Worm (Caenorhabditis elegans) whole organism, late embryonic: ENCODE results near the gene bbln-1.
A peak's percentile ranks its signal among the peaks of the same experiment; 100 is the strongest.

Source experiments
- T23F11.4 ChIP-seq: fragments of 200-800 bp; sonication (Bioruptor generic); optimal IDR thresholded peaks from 2 replicates; lab custom pipeline; 2018; ENCODE audit warnings: mild to moderate bottlenecking, missing genetic modification characterization, missing compliant biosample characterization
- Y22D7AL.16 ChIP-seq: sonication (generic microtip); optimal IDR thresholded peaks from 2 replicates; lab custom pipeline; 2016; ENCODE audit warnings: missing genetic modification characterization, missing compliant biosample characterization
- ahr-1 ChIP-seq: sonication (generic microtip); optimal IDR thresholded peaks from 2 replicates; lab custom pipeline; 2016; ENCODE audit warnings: missing genetic modification characterization, missing compliant biosample characterization
- ceh-19 ChIP-seq: fragments of 200-800 bp; sonication (Bioruptor generic); optimal IDR thresholded peaks from 2 replicates; lab custom pipeline; 2018; ENCODE audit warnings: mild to moderate bottlenecking, missing genetic modification characterization, missing compliant biosample characterization
- ceh-2 ChIP-seq: sonication (generic microtip); optimal IDR thresholded peaks from 2 replicates; lab custom pipeline; 2016; ENCODE audit warnings: missing genotype, missing genetic modification characterization, missing compliant biosample characterization
- ceh-22 ChIP-seq: sonication (generic microtip); optimal IDR thresholded peaks from 2 replicates; lab custom pipeline; 2017; ENCODE audit warnings: missing biosample characterization, missing genetic modification characterization
- ceh-31 ChIP-seq: sonication (generic microtip); optimal IDR thresholded peaks from 2 replicates; lab custom pipeline; 2016; ENCODE audit warnings: missing genetic modification characterization, missing compliant biosample characterization
- ceh-34 ChIP-seq: sonication (generic microtip); optimal IDR thresholded peaks from 2 replicates; lab custom pipeline; 2016; ENCODE audit warnings: mild to moderate bottlenecking, missing genetic modification characterization, missing compliant biosample characterization
- ceh-45 ChIP-seq: fragments of 200-800 bp; sonication (Bioruptor generic); IDR thresholded peaks from 2 replicates; pipeline ENCODE4 v1.3.6; 2022; ENCODE audit warnings: missing genetic modification reagents, missing genetic modification characterization, missing compliant biosample characterization
- ceh-48 ChIP-seq: sonication (generic microtip); optimal IDR thresholded peaks from 2 replicates; lab custom pipeline; 2016; ENCODE audit warnings: missing genetic modification characterization, inconsistent platforms, missing compliant biosample characterization
- ceh-6 ChIP-seq: fragments of 200-800 bp; sonication (Bioruptor generic); optimal IDR thresholded peaks from 2 replicates; lab custom pipeline; 2018; ENCODE audit warnings: mild to moderate bottlenecking, missing genetic modification characterization, missing compliant biosample characterization
- elt-2 ChIP-seq: sonication (generic microtip); optimal IDR thresholded peaks from 2 replicates; lab custom pipeline; 2016; ENCODE audit warnings: missing genetic modification reagents, missing genetic modification characterization, missing compliant biosample characterization
- ets-4 ChIP-seq: sonication (generic microtip); optimal IDR thresholded peaks from 2 replicates; lab custom pipeline; 2016; ENCODE audit warnings: missing genetic modification characterization, missing compliant biosample characterization
- eyg-1 ChIP-seq: sonication (generic microtip); optimal IDR thresholded peaks from 2 replicates; lab custom pipeline; 2016; ENCODE audit warnings: missing genotype, missing genetic modification characterization, missing compliant biosample characterization
- fkh-10 ChIP-seq: fragments of 150-350 bp; optimal IDR thresholded peaks from 2 replicates; lab custom pipeline; 2014; ENCODE audit warnings: missing biosample characterization, missing genetic modification reagents, missing genetic modification characterization
- gmeb-2 ChIP-seq: sonication (generic microtip); optimal IDR thresholded peaks from 2 replicates; lab custom pipeline; 2016; ENCODE audit warnings: missing genetic modification characterization, inconsistent platforms, missing compliant biosample characterization
- hlh-13 ChIP-seq: fragments of 200-800 bp; sonication (Bioruptor generic); optimal IDR thresholded peaks from 2 replicates; lab custom pipeline; 2018; ENCODE audit warnings: mild to moderate bottlenecking, missing genetic modification characterization, missing compliant biosample characterization
- hlh-30 ChIP-seq: sonication (generic microtip); optimal IDR thresholded peaks from 2 replicates; lab custom pipeline; 2017; ENCODE audit warnings: antibody characterized with exemption, missing genetic modification characterization, missing compliant biosample characterization; ENCODE audit not compliant: insufficient read depth
- hlh-8 ChIP-seq: sonication (generic microtip); optimal IDR thresholded peaks from 2 replicates; lab custom pipeline; 2016; ENCODE audit warnings: missing genotype, missing genetic modification characterization, missing compliant biosample characterization
- lim-6 ChIP-seq: sonication (generic microtip); optimal IDR thresholded peaks from 2 replicates; lab custom pipeline; 2016; ENCODE audit warnings: missing genetic modification characterization, missing compliant biosample characterization
- lin-11 ChIP-seq: fragments of 200-800 bp; sonication (Bioruptor generic); optimal IDR thresholded peaks from 2 replicates; lab custom pipeline; 2018; ENCODE audit warnings: mild to moderate bottlenecking, missing genetic modification characterization, missing compliant biosample characterization
- madf-2 ChIP-seq: sonication (generic microtip); optimal IDR thresholded peaks from 2 replicates; lab custom pipeline; 2017; ENCODE audit warnings: missing genetic modification characterization, missing compliant biosample characterization
- mec-3 ChIP-seq: sonication (generic microtip); optimal IDR thresholded peaks from 2 replicates; lab custom pipeline; 2016; ENCODE audit warnings: borderline replicate concordance, missing genetic modification characterization, missing compliant biosample characterization
- nfya-1 ChIP-seq: sonication (generic microtip); optimal IDR thresholded peaks from 2 replicates; lab custom pipeline; 2017; ENCODE audit warnings: missing genetic modification characterization, mild to moderate bottlenecking, missing compliant biosample characterization, antibody characterized with exemption, moderate library complexity
- nhr-232 ChIP-seq: sonication (generic microtip); optimal IDR thresholded peaks from 2 replicates; lab custom pipeline; 2016; ENCODE audit warnings: missing genetic modification characterization, missing compliant biosample characterization
- odd-2 ChIP-seq: sonication (generic microtip); optimal IDR thresholded peaks from 2 replicates; lab custom pipeline; 2017; ENCODE audit warnings: antibody characterized with exemption, mild to moderate bottlenecking, missing genetic modification characterization, missing compliant biosample characterization
- pat-9 ChIP-seq: fragments of 200-800 bp; sonication (Bioruptor generic); optimal IDR thresholded peaks from 2 replicates; lab custom pipeline; 2018; ENCODE audit warnings: mild to moderate bottlenecking, missing genetic modification characterization, moderate library complexity, missing compliant biosample characterization
- pha-2 ChIP-seq: sonication (generic microtip); optimal IDR thresholded peaks from 2 replicates; lab custom pipeline; 2017; ENCODE audit warnings: mild to moderate bottlenecking, missing genetic modification characterization, missing compliant biosample characterization
- pha-4 ChIP-seq: fragments of 150-350 bp; optimal IDR thresholded peaks from 2 replicates; lab custom pipeline; 2018; ENCODE audit warnings: missing biosample characterization, missing genetic modification reagents, missing genetic modification characterization
- pros-1 ChIP-seq: fragments of 150-350 bp; optimal IDR thresholded peaks from 2 replicates; lab custom pipeline; 2014; ENCODE audit warnings: missing biosample characterization, missing genetic modification reagents, missing genetic modification characterization
- ref-2 ChIP-seq: sonication (generic microtip); optimal IDR thresholded peaks from 2 replicates; lab custom pipeline; 2016; ENCODE audit warnings: missing genetic modification characterization, missing compliant biosample characterization
- sox-2 ChIP-seq: fragments of 200-800 bp; sonication (Bioruptor generic); IDR thresholded peaks from 2 replicates; pipeline ENCODE4 v1.3.6; 2022; ENCODE audit warnings: missing genetic modification reagents, missing genetic modification characterization, missing compliant biosample characterization
- syd-9 ChIP-seq: sonication (generic microtip); optimal IDR thresholded peaks from 2 replicates; lab custom pipeline; 2016; ENCODE audit warnings: mild to moderate bottlenecking, missing genetic modification characterization, moderate library complexity, missing compliant biosample characterization
- tbx-2 ChIP-seq: sonication (generic microtip); optimal IDR thresholded peaks from 2 replicates; lab custom pipeline; 2016; ENCODE audit warnings: missing genetic modification characterization, missing compliant biosample characterization
- ttx-3 ChIP-seq: sonication (generic microtip); optimal IDR thresholded peaks from 2 replicates; lab custom pipeline; 2016; ENCODE audit warnings: missing genetic modification reagents, missing genetic modification characterization, missing compliant biosample characterization
- unc-3 ChIP-seq, 2 experiments: fragments of 200-800 bp in 1 of 2; sonication (Bioruptor generic) in 1 of 2; sonication (generic microtip) in 1 of 2; conservative IDR thresholded peaks in 1 of 2; optimal IDR thresholded peaks in 1 of 2; 2 replicates each; pipeline versions ENCODE4 v1.3.6 to Lab custom; 2016 to 2022; ENCODE audit warnings: missing compliant biosample characterization in 2 of 2, missing genetic modification characterization in 2 of 2, missing genetic modification reagents in 1 of 2
- unc-42 ChIP-seq: sonication (generic microtip); optimal IDR thresholded peaks from 2 replicates; lab custom pipeline; 2016; ENCODE audit warnings: missing genotype, missing genetic modification characterization, missing compliant biosample characterization
- unc-55 ChIP-seq: sonication (generic microtip); optimal IDR thresholded peaks from 2 replicates; lab custom pipeline; 2017; ENCODE audit warnings: missing biosample characterization, missing genetic modification reagents, missing genetic modification characterization
- unc-86 ChIP-seq: sonication (generic microtip); optimal IDR thresholded peaks from 2 replicates; lab custom pipeline; 2016; ENCODE audit warnings: missing genetic modification characterization, missing compliant biosample characterization
- zip-5 ChIP-seq: sonication (generic microtip); optimal IDR thresholded peaks from 2 replicates; lab custom pipeline; 2016; ENCODE audit warnings: missing genetic modification characterization, missing compliant biosample characterization

The bbln-1 gene

ce11 chrX:3154562-3154961 is 2.3 kb upstream of the bbln-1 start:
- TF ChIP-seq ceh-48 (tag; lab: Kevin White, UChicago) (no peak), unc-55 (GFP tag; lab: Kevin White, UChicago) (no peak), sox-2 (GFP tag; lab: Robert Waterston, UW) (no peak), gmeb-2 (no peak), ceh-34 (no peak), ceh-6 (GFP tag; lab: Kevin White, UChicago) (no peak), madf-2 (no peak), unc-3 (GFP tag; conservative IDR thresholded peaks at IDR 0.05; lab: Robert Waterston, UW) (no peak), unc-3 (tag; optimal IDR thresholded peaks at IDR 0.05; lab: Kevin White, UChicago) (no peak), nfya-1 (tag; lab: Kevin White, UChicago) (no peak), lin-11 (tag; lab: Kevin White, UChicago) (no peak), nhr-232 (tag; lab: Kevin White, UChicago) (no peak), Y22D7AL.16 (no peak), elt-2 (tag; lab: Kevin White, UChicago) (no peak), hlh-30 (tag; lab: Kevin White, UChicago) (no peak), unc-86 (tag; lab: Kevin White, UChicago) (no peak), tbx-2 (tag; lab: Kevin White, UChicago) (no peak)

ce11 chrX:3153133-3153532 is 872 bp upstream of the bbln-1 start:
- TF ChIP-seq elt-2 (tag; lab: Kevin White, UChicago) (peak; percentile 87), ceh-22 (no peak)

- TF ChIP-seq lim-6 (tag; lab: Kevin White, UChicago) (no peak), fkh-10 (GFP tag; lab: Kevin White, UChicago) (no peak), pat-9 (tag; lab: Kevin White, UChicago) (no peak), zip-5 (tag; lab: Kevin White, UChicago) (no peak), ceh-48 (tag; lab: Kevin White, UChicago) (no peak), hlh-13 (GFP tag; lab: Kevin White, UChicago) (no peak), ceh-19 (GFP tag; lab: Kevin White, UChicago) (no peak), T23F11.4 (GFP tag; lab: Kevin White, UChicago) (no peak), ceh-22 (no peak), ttx-3 (tag; lab: Kevin White, UChicago) (no peak), ref-2 (tag; lab: Kevin White, UChicago) (no peak), pha-4 (tag; lab: Kevin White, UChicago) (no peak), eyg-1 (no peak), odd-2 (tag; lab: Kevin White, UChicago) (no peak), ets-4 (no peak), mec-3 (no peak), pha-2 (tag; lab: Kevin White, UChicago) (no peak), ahr-1 (tag; lab: Kevin White, UChicago) (no peak), hlh-8 (tag; lab: Kevin White, UChicago) (no peak), pros-1 (tag; lab: Kevin White, UChicago) (no peak)
These were observed 7.0 kb downstream of the bbln-1 start, which contains the start of gene C15C7.4 for ce11 chrX:3145265-3145664. TSS of gene C15C7.4 (plus strand) at chrX:3145565.

ce11 chrX:3141704-3142103 is 10.6 kb downstream of the bbln-1 start:
- TF ChIP-seq ceh-31 (tag; lab: Kevin White, UChicago), result no peak
- TF ChIP-seq pha-4 (tag; lab: Kevin White, UChicago), result no peak
- TF ChIP-seq sox-2 (GFP tag; lab: Robert Waterston, UW), result no peak
- TF ChIP-seq syd-9 (tag; lab: Kevin White, UChicago), result no peak
- TF ChIP-seq ceh-45 (GFP tag; lab: Robert Waterston, UW), result no peak
- no peak for TF ChIP-seq ceh-2 (tag; lab: Kevin White, UChicago)
- no peak for TF ChIP-seq unc-42 (tag; lab: Kevin White, UChicago)
- TF ChIP-seq zip-5 (tag; lab: Kevin White, UChicago), result no peak
- no peak for TF ChIP-seq mec-3
